Worm (Caenorhabditis elegans): ENCODE data around the gene immp-2.

Gene immp-2

ce11 chrIV:1005761-1006160 is at the start of gene immp-2:
TSS of gene immp-2 (minus strand) at chrIV:1005861.
- TF ChIP-seq nhr-11 (tag; optimal IDR thresholded peaks at IDR 0.05), result no peak
- TF ChIP-seq mef-2 (tag; optimal IDR thresholded peaks at IDR 0.05), result no peak
- no peak for TF ChIP-seq pqm-1 (tag; optimal IDR thresholded peaks at IDR 0.05)

DNA sequence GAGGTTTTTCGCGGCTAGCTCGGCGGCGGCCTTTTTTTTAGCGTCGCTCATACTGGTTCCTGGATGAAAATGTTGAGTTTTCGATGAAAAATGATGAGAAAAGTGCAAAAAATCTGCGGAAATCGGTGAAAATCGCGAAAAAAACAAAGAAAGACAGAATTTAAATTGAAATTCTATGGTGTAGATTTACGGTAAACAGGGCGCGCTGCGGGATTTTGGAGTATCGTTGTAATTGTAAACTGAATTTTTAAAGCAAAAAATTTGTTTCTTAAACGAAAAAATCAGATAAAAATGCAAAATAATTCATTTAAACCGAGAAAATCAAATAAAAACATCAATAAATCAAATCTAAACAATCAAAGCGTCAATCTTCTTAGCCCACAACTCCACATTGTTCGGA is 49.1 kb upstream of the immp-2 start, which contains the start of gene dcap-1:
dcap-1 (minus strand) TSS at position 59 of the 400 bp plus-strand sequence.
- peak; percentile 51 for TF ChIP-seq nhr-47 (tag; optimal IDR thresholded peaks at IDR 0.05)
- no peak for TF ChIP-seq hpl-2 (GFP tag; optimal IDR thresholded peaks at IDR 0.05)
- TF ChIP-seq C16A3.4 (tag; optimal IDR thresholded peaks at IDR 0.05), result peak; percentile 12
- TF ChIP-seq ceh-88 (GFP tag; IDR thresholded peaks at IDR 0.05), result no peak
- peak; percentile 46 to 59 for TF ChIP-seq lin-35 (GFP tag; optimal IDR thresholded peaks at IDR 0.05)
- TF ChIP-seq lsy-2 (tag; optimal IDR thresholded peaks at IDR 0.05), result peak; percentile 49 to 69
- TF ChIP-seq pqm-1 (tag; optimal IDR thresholded peaks at IDR 0.05), result no peak
- no peak for TF ChIP-seq hlh-4 (tag; optimal IDR thresholded peaks at IDR 0.05)
- no peak for TF ChIP-seq zag-1 (tag; optimal IDR thresholded peaks at IDR 0.05)
- no peak for TF ChIP-seq lin-14 (GFP tag; optimal IDR thresholded peaks at IDR 0.05)
- TF ChIP-seq egl-27 (tag; optimal IDR thresholded peaks at IDR 0.05), result no peak
- no peak for TF ChIP-seq lin-13 (GFP tag; optimal IDR thresholded peaks at IDR 0.05)
- TF ChIP-seq isw-1 (GFP tag; IDR thresholded peaks at IDR 0.05), result peak; percentile 20; the same call in 1 of the 2 replicates
- TF ChIP-seq tlp-1 (tag; optimal IDR thresholded peaks at IDR 0.05), result no peak
- no peak for TF ChIP-seq nhr-90 (tag; optimal IDR thresholded peaks at IDR 0.05; ENCODE audit: poor library complexity)
- TF ChIP-seq nhr-19 (GFP tag; conservative IDR thresholded peaks at IDR 0.05), result 0 out of 2 replicates have a peak, but pooled peaks have one; percentile 20
- TF ChIP-seq jun-1 (tag; optimal IDR thresholded peaks at IDR 0.05), result no peak
- no peak for TF ChIP-seq pag-3 (tag; optimal IDR thresholded peaks at IDR 0.05; ENCODE audit: borderline replicate concordance, insufficient read depth)
- no peak for TF ChIP-seq pax-3 (tag; optimal IDR thresholded peaks at IDR 0.05)
- no peak for TF ChIP-seq dsc-1 (tag; optimal IDR thresholded peaks at IDR 0.05)
- TF ChIP-seq nhr-237 (tag; optimal IDR thresholded peaks at IDR 0.05), result no peak
- TF ChIP-seq vab-15 (tag; optimal IDR thresholded peaks at IDR 0.05), result no peak
- no peak for TF ChIP-seq fkh-4 (tag; optimal IDR thresholded peaks at IDR 0.05; ENCODE audit: borderline replicate concordance)
- no peak for TF ChIP-seq mep-1 (tag; optimal IDR thresholded peaks at IDR 0.05)
- TF ChIP-seq sup-37 (GFP tag; optimal IDR thresholded peaks at IDR 0.05), result no peak
- TF ChIP-seq lin-15B (tag; optimal IDR thresholded peaks at IDR 0.05), result peak; percentile 2
- no peak for TF ChIP-seq nhr-28 (tag; optimal IDR thresholded peaks at IDR 0.05)
- TF ChIP-seq nhr-77 (tag; optimal IDR thresholded peaks at IDR 0.05), result no peak
- peak in 2 of 3 experiments; percentile 36 to 53 for TF ChIP-seq ceh-82 (tag; optimal IDR thresholded peaks at IDR 0.05)
- TF ChIP-seq ztf-4 (tag; optimal IDR thresholded peaks at IDR 0.05), result no peak
- TF ChIP-seq nhr-20 (tag; optimal IDR thresholded peaks at IDR 0.05), result peak; percentile 2
- peak; percentile 29 for TF ChIP-seq tbx-2 (tag; optimal IDR thresholded peaks at IDR 0.05)
- no peak for TF ChIP-seq nhr-76 (tag; optimal IDR thresholded peaks at IDR 0.05)
- no peak for TF ChIP-seq ets-5 (GFP tag; IDR thresholded peaks at IDR 0.05)
- no peak for TF ChIP-seq lin-39 (tag; optimal IDR thresholded peaks at IDR 0.05)
- no peak for TF ChIP-seq ztf-11 (tag; optimal IDR thresholded peaks at IDR 0.05)
- TF ChIP-seq elt-3 (tag; optimal IDR thresholded peaks at IDR 0.05), result no peak
- no peak for TF ChIP-seq mef-2 (tag; optimal IDR thresholded peaks at IDR 0.05)
- TF ChIP-seq fos-1 (tag; optimal IDR thresholded peaks at IDR 0.05), result no peak
- no peak for TF ChIP-seq ceh-63 (GFP tag; optimal IDR thresholded peaks at IDR 0.05)
- no peak for TF ChIP-seq ceh-90 (tag; optimal IDR thresholded peaks at IDR 0.05)
- no peak for TF ChIP-seq C34B4.2 (tag; optimal IDR thresholded peaks at IDR 0.05)
- TF ChIP-seq hlh-17 (GFP tag; optimal IDR thresholded peaks at IDR 0.05; ENCODE audit: borderline replicate concordance), result no peak
- TF ChIP-seq efl-1 (optimal IDR thresholded peaks at IDR 0.05), result peak; percentile 48 to 63
- TF ChIP-seq efl-1 (GFP tag; optimal IDR thresholded peaks at IDR 0.05 in 1 of 2), result peak; percentile 60 to 91
- TF ChIP-seq alr-1 (tag; optimal IDR thresholded peaks at IDR 0.05; ENCODE audit: borderline replicate concordance), result no peak
- peak; percentile 74 for TF ChIP-seq nhr-85 (tag)
- TF ChIP-seq snu-23 (GFP tag; optimal IDR thresholded peaks at IDR 0.05), result peak; percentile 53
- no peak for TF ChIP-seq F16B12.6 (tag; optimal IDR thresholded peaks at IDR 0.05)
- TF ChIP-seq xbp-1 (tag; optimal IDR thresholded peaks at IDR 0.05), result peak; percentile 37

Data from whole organism, L1 larva.